Worm (Caenorhabditis elegans) whole organism, L3 larva: ENCODE results near the gene tsp-9.

Source experiments
- aly-2 ChIP-seq: fragments of 150-350 bp; optimal IDR thresholded peaks from 2 replicates; lab custom pipeline; 2014; ENCODE audit warnings: missing biosample characterization, missing genetic modification characterization
- elt-2 ChIP-seq: sonication (generic microtip); optimal IDR thresholded peaks from 2 replicates; lab custom pipeline; 2016; ENCODE audit warnings: missing genetic modification reagents, mild to moderate bottlenecking, missing genetic modification characterization, missing compliant biosample characterization
- fos-1 ChIP-seq: fragments of 150-350 bp; optimal IDR thresholded peaks from 2 replicates; lab custom pipeline; 2014; ENCODE audit warnings: missing biosample characterization, missing genetic modification characterization
- jun-1 ChIP-seq: fragments of 150-350 bp; optimal IDR thresholded peaks from 2 replicates; lab custom pipeline; 2014; ENCODE audit warnings: missing biosample characterization, missing genetic modification reagents, missing genetic modification characterization
- lin-15B ChIP-seq: fragments of 150-350 bp; optimal IDR thresholded peaks from 2 replicates; lab custom pipeline; 2014; ENCODE audit warnings: missing biosample characterization, missing genetic modification characterization
- lsy-12 ChIP-seq: sonication (generic microtip); optimal IDR thresholded peaks from 2 replicates; lab custom pipeline; 2016; ENCODE audit warnings: mild to moderate bottlenecking, missing genetic modification characterization, missing compliant biosample characterization
- nfya-1 ChIP-seq: sonication (generic microtip); optimal IDR thresholded peaks from 2 replicates; lab custom pipeline; 2017; ENCODE audit warnings: missing genetic modification characterization, mild to moderate bottlenecking, missing compliant biosample characterization, antibody characterized with exemption, moderate library complexity; ENCODE audit not compliant: insufficient read depth
- nhr-43 ChIP-seq: sonication (generic microtip); optimal IDR thresholded peaks from 2 replicates; lab custom pipeline; 2016; ENCODE audit warnings: mild to moderate bottlenecking, missing genetic modification characterization, missing compliant biosample characterization; ENCODE audit not compliant: poor library complexity, severe bottlenecking
- nhr-76 ChIP-seq: fragments of 150-350 bp; sonication (generic microtip); optimal IDR thresholded peaks from 5 replicates; lab custom pipeline; 2014; ENCODE audit warnings: missing biosample characterization, missing genetic modification characterization
- pqm-1 ChIP-seq: fragments of 150-350 bp; optimal IDR thresholded peaks from 2 replicates; lab custom pipeline; 2017; ENCODE audit warnings: missing biosample characterization, missing genetic modification characterization, inconsistent platforms
- sea-2 ChIP-seq: fragments of 150-350 bp; sonication (generic microtip); optimal IDR thresholded peaks from 4 replicates; lab custom pipeline; 2014; ENCODE audit warnings: missing biosample characterization, missing genetic modification reagents, missing genetic modification characterization
- skn-1 ChIP-seq: fragments of 150-350 bp; optimal IDR thresholded peaks from 2 replicates; lab custom pipeline; 2014; ENCODE audit warnings: missing biosample characterization, missing genetic modification characterization
- unc-62 ChIP-seq: fragments of 150-350 bp; sonication (generic microtip); optimal IDR thresholded peaks from 4 replicates; lab custom pipeline; 2014; ENCODE audit warnings: missing biosample characterization, missing genetic modification reagents, missing genetic modification characterization
- zag-1 ChIP-seq: fragments of 150-350 bp; optimal IDR thresholded peaks from 2 replicates; lab custom pipeline; 2014; ENCODE audit warnings: missing biosample characterization, missing genetic modification characterization

- TF ChIP-seq lin-15B (tag; lab: Kevin White, UChicago) (no peak), lsy-12 (tag; lab: Kevin White, UChicago) (no peak), nhr-76 (tag; lab: Kevin White, UChicago) (no peak), fos-1 (tag; lab: Kevin White, UChicago) (no peak), zag-1 (no peak), nfya-1 (tag; lab: Kevin White, UChicago) (no peak), pqm-1 (tag; lab: Kevin White, UChicago) (no peak), jun-1 (tag; lab: Kevin White, UChicago) (no peak), unc-62 (GFP tag; lab: Kevin White, UChicago) (no peak), skn-1 (tag; lab: Kevin White, UChicago) (no peak), nhr-43 (tag; lab: Kevin White, UChicago) (no peak), aly-2 (no peak), sea-2 (GFP tag; lab: Kevin White, UChicago) (no peak), elt-2 (tag; lab: Kevin White, UChicago) (no peak)
Measured at ce11 chrX:1242763-1243162, 3.1 kb upstream of the tsp-9 start.
